Worm (Caenorhabditis elegans) whole organism, dauer: Measurements from ENCODE around the gene C48B4.8.

Experiments
- unc-62 ChIP-seq: sonication (generic microtip); optimal IDR thresholded peaks from 2 replicates; lab custom pipeline; 2017; ENCODE audit warnings: missing biosample characterization, missing genetic modification reagents, missing genetic modification characterization

C48B4.8 gene

ce11 chrIII:9561158-9561557 is at the start of gene C48B4.8:
Gene C48B4.8 (minus strand): TSS chrIII:9561258.
- TF ChIP-seq unc-62 (GFP tag; lab: Kevin White, UChicago) = no peak

ce11 chrIII:9608650-9609049 is 47.6 kb upstream of the C48B4.8 start, which contains the start of gene clec-161:
Gene clec-161 (minus strand): TSS chrIII:9608750.
- TF ChIP-seq unc-62 (GFP tag; lab: Kevin White, UChicago) = no peak

ce11 chrIII:9600645-9601044 is 39.6 kb upstream of the C48B4.8 start, which contains the start of gene F58A4.2:
Gene F58A4.2 (minus strand): TSS chrIII:9600745.
- no peak for TF ChIP-seq unc-62 (GFP tag; lab: Kevin White, UChicago)

- TF ChIP-seq unc-62 (GFP tag; lab: Kevin White, UChicago) = no peak
These were observed 37.1 kb upstream of the C48B4.8 start, which contains the start of gene F58A4.1 for ce11 chrIII:9598168-9598567. Gene F58A4.1 (plus strand): TSS chrIII:9598468.

- TF ChIP-seq unc-62 (GFP tag; lab: Kevin White, UChicago) = no peak
These were observed 36.0 kb upstream of the C48B4.8 start, which contains the start of gene C48B4.12 for ce11 chrIII:9597044-9597443. Gene C48B4.12 (plus strand): TSS chrIII:9597344.

ce11 chrIII:9595563-9595962 is 34.5 kb upstream of the C48B4.8 start, which contains the start of gene rom-2:
Gene rom-2 (minus strand): TSS chrIII:9595663.
- TF ChIP-seq unc-62 (GFP tag; lab: Kevin White, UChicago) = no peak

ce11 chrIII:9592118-9592517 is 31.1 kb upstream of the C48B4.8 start, which contains the start of gene acox-1.5:
Gene acox-1.5 (minus strand): TSS chrIII:9592192.
- TF ChIP-seq unc-62 (GFP tag; lab: Kevin White, UChicago) = no peak

- no peak for TF ChIP-seq unc-62 (GFP tag; lab: Kevin White, UChicago)
These were observed 29.2 kb upstream of the C48B4.8 start for ce11 chrIII:9590212-9590611.

- no peak for TF ChIP-seq unc-62 (GFP tag; lab: Kevin White, UChicago)
These were observed 24.3 kb upstream of the C48B4.8 start for ce11 chrIII:9585314-9585713.

- no peak for TF ChIP-seq unc-62 (GFP tag; lab: Kevin White, UChicago)
These were observed 22.2 kb upstream of the C48B4.8 start for ce11 chrIII:9583224-9583623.

ce11 chrIII:9582240-9582639 is 21.2 kb upstream of the C48B4.8 start, which contains the start of gene C48B4.3:
Gene C48B4.3 (minus strand): TSS chrIII:9582388.
- no peak for TF ChIP-seq unc-62 (GFP tag; lab: Kevin White, UChicago)

ce11 chrIII:9580039-9580891 is 19.2 kb upstream of the C48B4.8 start, which contains the start of gene ced-7:
Gene ced-7 (minus strand): TSS chrIII:9580089.
- TF ChIP-seq unc-62 (GFP tag; lab: Kevin White, UChicago) = no peak

- no peak for TF ChIP-seq unc-62 (GFP tag; lab: Kevin White, UChicago)
These were observed 9.8 kb upstream of the C48B4.8 start for ce11 chrIII:9570869-9571268.

ce11 chrIII:9568451-9568850 is 7.4 kb upstream of the C48B4.8 start, which contains the start of gene C48B4.13:
Gene C48B4.13 (plus strand): TSS chrIII:9568751.
- no peak for TF ChIP-seq unc-62 (GFP tag; lab: Kevin White, UChicago)

- no peak for TF ChIP-seq unc-62 (GFP tag; lab: Kevin White, UChicago)
These were observed 4.9 kb upstream of the C48B4.8 start, which contains the start of gene C48B4.11 for ce11 chrIII:9565973-9566372. Gene C48B4.11 (minus strand): TSS chrIII:9566115.

- TF ChIP-seq unc-62 (GFP tag; lab: Kevin White, UChicago) = no peak
These were observed 3.4 kb upstream of the C48B4.8 start, which contains the start of gene C48B4.10 for ce11 chrIII:9564410-9564809. Gene C48B4.10 (minus strand): TSS chrIII:9564510.
